Worm (Caenorhabditis elegans) whole organism, late embryonic: Measurements from ENCODE around the gene F45E6.1.
A peak's percentile ranks its signal among the peaks of the same experiment; 100 is the strongest.

Experiments used
- K09A11.1 ChIP-seq: sonication (generic microtip); optimal IDR thresholded peaks from 2 replicates; lab custom pipeline; 2017; ENCODE audit warnings: antibody characterized with exemption, mild to moderate bottlenecking, missing genetic modification characterization, missing compliant biosample characterization; ENCODE audit not compliant: insufficient read depth
- ama-1 ChIP-seq: fragments of 150-350 bp; optimal IDR thresholded peaks from 2 replicates; lab custom pipeline; 2014
- ceh-31 ChIP-seq: sonication (generic microtip); optimal IDR thresholded peaks from 2 replicates; lab custom pipeline; 2016; ENCODE audit warnings: missing genetic modification characterization, missing compliant biosample characterization
- madf-2 ChIP-seq: sonication (generic microtip); optimal IDR thresholded peaks from 2 replicates; lab custom pipeline; 2017; ENCODE audit warnings: missing genetic modification characterization, missing compliant biosample characterization
- nhr-11 ChIP-seq: fragments of 150-350 bp; optimal IDR thresholded peaks from 2 replicates; lab custom pipeline; 2014; ENCODE audit warnings: missing biosample characterization, missing genetic modification characterization
- pag-3 ChIP-seq: sonication (generic microtip); optimal IDR thresholded peaks from 2 replicates; lab custom pipeline; 2016; ENCODE audit warnings: missing compliant biosample characterization, missing genetic modification characterization, borderline replicate concordance
- pat-9 ChIP-seq: fragments of 200-800 bp; sonication (Bioruptor generic); optimal IDR thresholded peaks from 2 replicates; lab custom pipeline; 2018; ENCODE audit warnings: mild to moderate bottlenecking, missing genetic modification characterization, moderate library complexity, missing compliant biosample characterization
- pha-4 ChIP-seq: fragments of 150-350 bp; optimal IDR thresholded peaks from 2 replicates; lab custom pipeline; 2018; ENCODE audit warnings: missing biosample characterization, missing genetic modification reagents, missing genetic modification characterization
- ref-2 ChIP-seq: sonication (generic microtip); optimal IDR thresholded peaks from 2 replicates; lab custom pipeline; 2016; ENCODE audit warnings: missing genetic modification characterization, missing compliant biosample characterization
- unc-55 ChIP-seq: sonication (generic microtip); optimal IDR thresholded peaks from 2 replicates; lab custom pipeline; 2017; ENCODE audit warnings: missing biosample characterization, missing genetic modification reagents, missing genetic modification characterization
- unc-86 ChIP-seq: sonication (generic microtip); optimal IDR thresholded peaks from 2 replicates; lab custom pipeline; 2016; ENCODE audit warnings: missing genetic modification characterization, missing compliant biosample characterization

DNA sequence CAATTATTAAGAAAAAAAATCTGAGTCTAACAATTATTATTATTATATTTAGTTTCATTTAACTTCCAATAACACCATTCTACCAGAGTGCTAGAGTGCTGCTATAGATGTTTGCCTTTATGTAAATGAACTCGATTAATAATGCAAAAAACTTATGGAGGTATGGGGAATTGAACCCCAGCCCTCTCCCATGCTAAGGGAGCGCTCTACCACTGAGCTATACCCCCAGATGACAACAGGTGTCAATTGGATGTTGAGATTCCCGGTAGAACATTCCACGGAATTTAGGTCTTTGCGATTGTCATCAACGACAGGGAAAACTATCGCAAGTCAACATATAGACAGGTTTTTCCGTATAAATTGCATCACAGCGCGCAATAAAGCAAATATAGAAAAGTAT is 19.2 kb downstream of the F45E6.1 start:
- TF ChIP-seq ref-2 (tag; lab: Kevin White, UChicago) (peak; percentile 47), unc-86 (peak; percentile 50), pha-4 (no peak), K09A11.1 (no peak), madf-2 (tag; lab: Kevin White, UChicago) (peak; percentile 78), nhr-11 (tag; lab: Kevin White, UChicago) (no peak), ceh-31 (no peak), pat-9 (tag; lab: Kevin White, UChicago) (peak; percentile 69), pag-3 (tag; lab: Kevin White, UChicago) (no peak), ama-1 (lab: Kevin White, UChicago) (no peak), unc-55 (GFP tag; lab: Kevin White, UChicago) (no peak)
